Worm (Caenorhabditis elegans) whole organism, young adult: ENCODE data around the gene B0024.4.

ENCODE experiments used
- F33H1.4 ChIP-seq: fragments of 200-800 bp; sonication (Bioruptor generic); IDR thresholded peaks from 2 replicates; pipeline ENCODE4 v1.3.6; 2022; ENCODE audit warnings: missing genetic modification reagents, missing genetic modification characterization, missing compliant biosample characterization
- F37B4.10 ChIP-seq: fragments of 200-800 bp; sonication (Bioruptor generic); IDR thresholded peaks from 2 replicates; pipeline ENCODE4 v1.3.6; 2022; ENCODE audit warnings: missing genetic modification characterization, missing compliant biosample characterization
- ama-1 ChIP-seq, 3 experiments: fragments of 150-350 bp in 1 of 3; sonication (generic microtip) in 2 of 3; optimal IDR thresholded peaks; 2 replicates each; lab custom pipeline; 2014 to 2018; ENCODE audit warnings: missing biosample characterization in 2 of 3, missing genetic modification characterization in 2 of 3, missing genetic modification reagents in 2 of 3
- ceh-40 ChIP-seq: fragments of 200-800 bp; sonication (Bioruptor generic); IDR thresholded peaks from 2 replicates; pipeline ENCODE4 v1.3.6; 2022; ENCODE audit warnings: missing genetic modification characterization, missing compliant biosample characterization
- ceh-91 ChIP-seq: fragments of 200-800 bp; sonication (Bioruptor generic); IDR thresholded peaks from 2 replicates; pipeline ENCODE4 v1.3.6; 2022; ENCODE audit warnings: missing genetic modification reagents, missing genetic modification characterization, missing compliant biosample characterization
- fkh-3 ChIP-seq: sonication (generic microtip); optimal IDR thresholded peaks from 2 replicates; lab custom pipeline; 2016; ENCODE audit warnings: mild to moderate bottlenecking, missing genetic modification characterization, missing compliant biosample characterization
- lir-1 ChIP-seq: fragments of 200-800 bp; sonication (Bioruptor generic); conservative IDR thresholded peaks from 2 replicates; pipeline ENCODE4 v1.3.6; 2022; ENCODE audit warnings: missing genetic modification reagents, missing genetic modification characterization, missing compliant biosample characterization
- lsy-27 ChIP-seq: sonication (generic microtip); optimal IDR thresholded peaks from 2 replicates; lab custom pipeline; 2017; ENCODE audit warnings: missing genetic modification characterization, mild to moderate bottlenecking, missing compliant biosample characterization, antibody characterized with exemption, missing genotype, borderline replicate concordance; ENCODE audit not compliant: insufficient read depth
- madf-10 ChIP-seq: sonication (generic microtip); optimal IDR thresholded peaks from 2 replicates; lab custom pipeline; 2016; ENCODE audit warnings: mild to moderate bottlenecking, missing genetic modification characterization, missing compliant biosample characterization
- pbrm-1 ChIP-seq: fragments of 200-800 bp; sonication (Bioruptor generic); IDR thresholded peaks from 2 replicates; pipeline ENCODE4 v1.3.6; 2022; ENCODE audit warnings: missing genetic modification reagents, missing genetic modification characterization, missing compliant biosample characterization
- tbx-9 ChIP-seq: sonication (generic microtip); optimal IDR thresholded peaks from 2 replicates; lab custom pipeline; 2016; ENCODE audit warnings: borderline replicate concordance, missing genetic modification characterization, inconsistent platforms, missing compliant biosample characterization
- tlf-1 ChIP-seq: fragments of 200-800 bp; sonication (Bioruptor generic); optimal IDR thresholded peaks from 2 replicates; lab custom pipeline; 2018; ENCODE audit warnings: mild to moderate bottlenecking, missing genetic modification characterization, missing compliant biosample characterization
- zim-3 ChIP-seq: sonication (generic microtip); optimal IDR thresholded peaks from 2 replicates; lab custom pipeline; 2017; ENCODE audit warnings: mild to moderate bottlenecking, missing genetic modification characterization, moderate library complexity, missing compliant biosample characterization

Gene B0024.4

ce11 chrV:10342904-10343303 lies 45.7 kb downstream of the B0024.4 start, which contains the start of gene K07C5.3 (continued):
- TF ChIP-seq pbrm-1 (GFP tag; lab: Robert Waterston, UW) (peak; percentile 48; the same call in 1 of the 2 replicates), tbx-9 (no peak), zim-3 (tag; lab: Kevin White, UChicago) (no peak), ceh-40 (GFP tag; lab: Robert Waterston, UW) (no peak), ceh-91 (GFP tag; lab: Robert Waterston, UW) (no peak), madf-10 (tag; lab: Kevin White, UChicago) (no peak), lsy-27 (tag; lab: Kevin White, UChicago) (no peak), F37B4.10 (GFP tag; lab: Robert Waterston, UW) (no peak), ama-1 (optimal IDR thresholded peaks at IDR 0.05; lab: Kevin White, UChicago) (no peak), ama-1 (GFP tag; optimal IDR thresholded peaks at IDR 0.05; lab: Kevin White, UChicago) (no peak), tlf-1 (no peak), F33H1.4 (GFP tag; lab: Robert Waterston, UW) (no peak; the same call in 1 of the 2 replicates), lir-1 (GFP tag; lab: Robert Waterston, UW) (no peak), fkh-3 (no peak)
